Worm (Caenorhabditis elegans) whole organism, L4/young adult: ENCODE data around the gene M176.5.

Experiments used
- W03F9.2 ChIP-seq: fragments of 150-350 bp; optimal IDR thresholded peaks from 2 replicates; lab custom pipeline; 2014; ENCODE audit warnings: missing biosample characterization, missing genetic modification characterization
- him-1 ChIP-seq: sonication (generic microtip); optimal IDR thresholded peaks from 2 replicates; lab custom pipeline; 2016; ENCODE audit warnings: missing genotype, missing genetic modification reagents, missing genetic modification characterization, missing compliant biosample characterization

ce11 chrII:9407020-9407419 is 20.5 kb downstream of the M176.5 start, which contains the start of gene mpz-6:
- no peak for TF ChIP-seq W03F9.2 (tag; lab: Kevin White, UChicago)
- no peak for TF ChIP-seq him-1 (tag; lab: Kevin White, UChicago)
